Fruit fly (Drosophila melanogaster) ovary, adult (tissue): ENCODE data around the gene nSyb.

Experiments used
- CG17801 ChIP-seq: fragments of 200-800 bp; optimal IDR thresholded peaks from 2 replicates; lab custom pipeline; 2019; ENCODE audit warnings: missing biosample characterization, mild to moderate bottlenecking, missing genetic modification characterization, moderate library complexity; ENCODE audit not compliant: partially characterized antibody

nSyb gene

DNA sequence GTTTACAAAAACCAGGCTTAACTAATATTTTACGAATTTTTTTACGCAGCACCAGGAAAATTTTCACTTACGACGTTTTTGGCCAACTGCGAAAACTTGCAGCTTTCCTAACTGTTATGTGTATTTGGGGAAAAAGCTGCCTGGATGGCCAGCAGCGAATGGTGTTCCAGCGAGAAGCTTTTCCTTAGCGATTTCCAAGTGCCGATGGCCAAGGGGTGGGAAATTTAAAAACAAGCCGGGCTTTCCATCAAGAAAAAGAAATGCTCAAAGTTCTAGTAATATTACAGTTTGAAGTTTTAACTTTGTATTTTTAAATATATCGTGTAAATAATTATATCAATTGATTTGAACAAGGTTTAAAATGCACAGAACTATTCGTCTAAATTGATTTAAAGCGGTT lies at the start of gene nSyb:
Gene nSyb (minus strand): TSS at position 101 of the 400 bp plus-strand sequence.
- no peak for TF ChIP-seq CG17801

DNA sequence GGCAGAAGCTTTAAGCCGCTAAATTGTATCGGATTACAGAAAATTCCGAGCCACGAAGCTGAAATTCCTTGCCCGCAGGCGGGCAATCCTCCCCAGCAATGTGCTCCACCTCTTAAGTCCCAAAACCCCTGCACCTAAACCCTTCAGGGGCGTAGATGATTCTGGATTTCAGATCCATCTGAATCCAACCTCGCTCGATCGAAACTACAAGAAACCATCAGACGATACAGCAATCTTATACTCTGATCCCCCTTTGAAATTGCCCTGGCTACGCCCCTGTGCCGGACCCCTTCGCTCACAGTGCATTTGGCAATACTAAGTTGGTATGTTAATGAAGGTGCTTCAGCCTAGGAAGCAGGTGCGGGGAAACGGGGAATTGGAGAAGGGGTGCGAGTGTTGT lies 45.5 kb upstream of the nSyb start:
- TF ChIP-seq CG17801: no peak

- TF ChIP-seq CG17801: no peak
Measured at dm6 chr3L:1679394-1679793, 41.8 kb upstream of the nSyb start.

DNA sequence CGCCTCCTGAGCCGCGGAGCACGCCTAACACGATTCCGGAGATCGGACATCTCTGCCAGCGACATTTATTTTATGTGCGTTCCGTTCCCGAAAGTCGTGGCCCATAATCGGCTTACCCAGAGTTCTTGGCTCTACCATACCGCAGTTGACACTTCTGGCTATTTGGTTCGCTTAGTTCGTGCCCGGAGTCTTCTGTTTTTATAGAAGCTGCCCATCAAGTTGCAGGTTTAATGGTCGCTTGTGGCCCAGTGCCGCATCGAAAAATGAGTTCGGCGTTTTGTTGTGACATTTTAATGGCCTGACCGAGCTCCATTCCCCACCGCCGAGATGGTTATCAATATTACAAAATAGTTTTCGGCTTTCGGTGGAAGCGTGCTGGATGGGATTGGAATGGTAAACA lies 38.7 kb upstream of the nSyb start:
- no peak for TF ChIP-seq CG17801

- TF ChIP-seq CG17801: no peak
Measured at dm6 chr3L:1675242-1675641, 37.7 kb upstream of the nSyb start.

dm6 chr3L:1674381-1674780 lies 36.8 kb upstream of the nSyb start, which contains the start of gene CG7991:
CG7991 (plus strand) TSS chr3L:1674709.
- TF ChIP-seq CG17801: no peak

DNA sequence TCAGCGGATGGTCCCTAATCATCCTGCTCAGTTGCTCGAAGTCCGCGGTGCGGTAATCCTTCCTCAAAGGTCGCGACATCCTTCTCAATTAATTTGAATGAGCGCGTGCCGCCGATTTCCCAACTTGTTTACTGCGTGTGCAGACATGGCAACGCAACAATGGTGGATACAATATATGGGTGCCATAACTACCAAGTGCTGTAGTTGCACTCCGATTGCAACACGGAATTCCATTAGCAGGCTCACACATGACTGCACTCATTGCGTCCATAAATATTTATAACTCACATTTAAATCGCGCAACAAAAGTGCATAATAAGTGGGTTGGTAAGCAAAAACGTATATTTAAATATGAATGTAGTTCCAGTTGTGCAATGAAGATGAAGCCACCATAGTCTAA lies 35.1 kb upstream of the nSyb start, which contains the start of gene CG13930:
Gene CG13930 (minus strand): TSS at position 101 of the 400 bp plus-strand sequence.
- TF ChIP-seq CG17801: no peak

DNA sequence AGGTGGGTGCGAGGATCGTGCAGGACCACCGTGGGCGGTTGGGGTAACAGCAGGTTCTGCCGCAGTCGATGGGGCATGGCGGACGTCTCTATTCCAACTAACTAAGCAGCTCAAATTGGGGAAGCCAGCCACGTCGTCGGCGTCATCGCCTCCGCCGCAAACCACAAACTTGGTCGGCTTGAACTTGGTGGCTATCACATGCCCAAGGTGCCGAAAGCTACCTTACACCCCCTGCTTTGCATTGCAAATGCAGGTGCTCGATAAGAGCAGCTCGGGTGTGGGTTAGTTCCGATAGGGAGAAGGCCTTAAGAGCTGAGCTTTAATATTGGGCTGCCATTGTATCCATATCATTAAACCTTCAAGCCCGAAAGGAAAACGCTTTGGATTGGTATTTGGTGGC lies 32.5 kb upstream of the nSyb start, which contains the start of gene RabX5:
Gene RabX5 (minus strand): TSS at position 101 of the 400 bp plus-strand sequence.
- no peak for TF ChIP-seq CG17801

dm6 chr3L:1668504-1668903 lies 31.0 kb upstream of the nSyb start, which contains the start of gene RpL23A:
RpL23A (minus strand) TSS chr3L:1668654.
- peak; percentile 87 for TF ChIP-seq CG17801

DNA sequence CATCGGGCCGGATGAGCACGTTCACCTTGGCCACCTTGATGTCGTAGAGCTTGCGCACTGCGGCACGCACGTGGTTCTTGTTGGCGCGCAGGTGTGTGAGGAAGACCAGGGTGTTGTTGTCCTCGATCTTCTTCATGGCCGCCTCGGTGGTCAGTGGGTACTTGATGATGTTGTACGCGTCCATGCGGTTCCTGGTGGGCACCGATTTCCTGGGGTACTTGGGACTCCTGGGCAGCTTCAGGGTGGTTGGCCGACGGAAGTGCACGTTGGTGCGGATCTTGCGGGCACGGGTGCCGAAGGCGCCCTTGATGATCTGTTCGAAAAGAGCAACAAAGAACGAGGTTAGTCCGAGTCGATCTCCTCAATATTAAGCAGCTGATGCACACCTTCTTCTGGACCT lies 29.9 kb upstream of the nSyb start:
- TF ChIP-seq CG17801: no peak

dm6 chr3L:1665544-1665943 lies 28.0 kb upstream of the nSyb start:
- TF ChIP-seq CG17801: no peak

DNA sequence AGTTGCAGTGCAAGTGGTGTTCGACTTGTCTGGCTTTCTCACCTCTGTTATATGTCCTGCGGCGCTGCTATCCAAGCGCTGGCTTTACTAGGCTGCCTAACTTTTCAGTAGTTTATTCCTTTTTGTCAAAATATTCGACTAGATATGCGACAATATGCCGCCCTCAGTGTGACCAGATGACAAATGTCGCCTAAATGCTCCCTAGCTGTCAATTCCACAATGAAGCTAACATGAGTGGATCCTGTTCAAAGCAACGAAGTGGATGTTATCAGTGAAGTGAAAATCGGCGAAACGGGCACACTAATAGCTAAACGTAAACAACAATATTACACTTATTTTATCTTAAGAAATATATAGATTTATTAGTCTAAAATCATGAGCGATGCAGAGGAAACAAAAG lies 27.3 kb upstream of the nSyb start, which contains the start of the genes Srrm234 and CG7974:
Gene Srrm234 (minus strand): TSS at position 189 of the 400 bp plus-strand sequence.
Gene CG7974 (plus strand): TSS at position 263 of the 400 bp plus-strand sequence.
- TF ChIP-seq CG17801: peak; percentile 15

DNA sequence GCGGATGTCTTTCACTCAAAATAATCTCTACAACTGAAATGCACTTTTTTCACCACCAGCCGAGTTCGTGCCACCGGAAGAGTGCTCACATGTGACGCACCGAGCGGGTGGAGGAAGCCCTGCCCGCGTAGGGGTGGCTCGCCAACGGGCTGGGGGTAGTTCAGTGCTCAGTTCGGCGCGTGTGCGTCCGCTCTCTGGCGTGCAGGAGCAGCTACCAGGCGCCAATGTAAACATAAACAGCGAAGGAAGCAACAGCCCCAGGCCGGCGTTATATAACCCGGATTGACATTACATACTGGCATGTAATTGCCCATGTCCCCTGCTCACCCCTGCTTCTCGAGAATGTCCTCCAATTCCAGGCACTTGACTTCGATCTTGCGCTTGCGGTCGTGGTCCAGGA lies 26.7 kb upstream of the nSyb start:
- no peak for TF ChIP-seq CG17801

dm6 chr3L:1663531-1663930 lies 26.0 kb upstream of the nSyb start:
- TF ChIP-seq CG17801: no peak

- no peak for TF ChIP-seq CG17801
Measured at dm6 chr3L:1661738-1662370, 24.3 kb upstream of the nSyb start.

dm6 chr3L:1653752-1654151 lies 16.2 kb upstream of the nSyb start:
- no peak for TF ChIP-seq CG17801

- TF ChIP-seq CG17801: peak; percentile 57
Measured at dm6 chr3L:1652700-1653200, 15.2 kb upstream of the nSyb start, which contains the start of the genes CG7970 and Vta1. CG7970 (plus strand) TSS chr3L:1652750. Vta1 (minus strand) TSS chr3L:1652900.

dm6 chr3L:1649363-1649762 lies 11.8 kb upstream of the nSyb start:
- TF ChIP-seq CG17801: no peak
